Worm (Caenorhabditis elegans): ENCODE data around the gene F16G10.9.

DNA sequence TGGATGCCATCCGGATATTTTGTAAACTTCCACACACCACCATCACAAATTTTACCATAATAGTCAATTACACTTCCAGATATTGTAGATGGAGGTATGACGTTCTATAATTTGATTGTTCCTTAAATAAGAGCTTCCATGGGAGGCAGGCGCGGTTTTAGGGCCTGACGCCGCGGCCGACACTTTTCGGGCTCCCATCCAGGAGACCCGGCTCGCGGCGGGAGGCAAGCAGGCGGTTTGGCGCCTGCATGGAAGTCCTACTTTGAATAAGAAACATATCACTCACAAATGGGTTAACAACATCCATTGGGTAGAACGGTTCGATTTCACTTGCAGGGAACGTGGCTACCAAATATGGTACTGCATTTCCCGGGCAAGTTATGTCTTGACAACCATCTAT is 5.7 kb downstream of the F16G10.9 start:
- TF ChIP-seq pag-3 (tag; optimal IDR thresholded peaks at IDR 0.05; ENCODE audit: borderline replicate concordance, insufficient read depth) (no peak), nhr-12 (tag; optimal IDR thresholded peaks at IDR 0.05) (no peak), nhr-85 (tag) (no peak), lin-39 (tag; optimal IDR thresholded peaks at IDR 0.05) (no peak), nhr-11 (tag; optimal IDR thresholded peaks at IDR 0.05) (no peak), sptf-1 (tag; optimal IDR thresholded peaks at IDR 0.05) (no peak)

Data from whole organism, L1 larva.